Fruit fly (Drosophila melanogaster): ENCODE data around the gene CG13893.

Gene CG13893

DNA sequence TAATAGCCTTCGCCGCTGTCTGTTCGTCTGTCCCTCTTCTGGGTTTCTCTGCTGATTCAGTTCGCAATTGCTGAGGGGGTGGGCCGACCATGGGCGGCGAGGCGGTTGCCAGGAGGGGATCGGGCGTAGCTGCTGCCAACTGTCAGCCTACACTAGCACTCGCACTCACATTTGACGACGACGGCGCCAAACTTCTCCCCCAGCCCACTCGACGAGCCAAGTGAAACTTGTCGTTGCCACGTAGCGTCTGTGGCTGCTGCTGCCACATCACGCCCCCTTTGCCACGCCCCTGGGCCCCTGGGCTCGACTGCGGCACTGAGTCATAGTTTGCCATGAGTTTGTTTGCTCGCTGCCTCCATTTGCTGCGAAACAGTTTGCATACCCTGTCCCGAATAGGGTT is 46.5 kb downstream of the CG13893 start:
- TF ChIP-seq CG6854 (GFP tag; optimal IDR thresholded peaks at IDR 0.05): no peak
- peak; percentile 67 for TF ChIP-seq CG4318 (GFP tag; optimal IDR thresholded peaks at IDR 0.05)
- no peak for TF ChIP-seq vri (GFP tag; optimal IDR thresholded peaks at IDR 0.05)
- TF ChIP-seq CG11762 (GFP tag; optimal IDR thresholded peaks at IDR 0.05; ENCODE audit: insufficient read depth): peak; percentile 42
- peak; percentile 69 for TF ChIP-seq CG6792 (GFP tag; optimal IDR thresholded peaks at IDR 0.05)
- TF ChIP-seq CG8632 (GFP tag; optimal IDR thresholded peaks at IDR 0.05): peak; percentile 51
- peak; percentile 31 for TF ChIP-seq CG9139 (GFP tag; optimal IDR thresholded peaks at IDR 0.05)
- TF ChIP-seq CG10631 (GFP tag; optimal IDR thresholded peaks at IDR 0.05): peak; percentile 15
- TF ChIP-seq CG8319 (GFP tag; optimal IDR thresholded peaks at IDR 0.05): no peak
- peak; percentile 49 for TF ChIP-seq Eip78C (GFP tag)
- peak; percentile 82 for TF ChIP-seq CG7368 (GFP tag; optimal IDR thresholded peaks at IDR 0.05)
- TF ChIP-seq Sox14 (GFP tag; optimal IDR thresholded peaks at IDR 0.05): peak; percentile 56
- peak; percentile 77 for TF ChIP-seq Hr4 (GFP tag; optimal IDR thresholded peaks at IDR 0.05)
- TF ChIP-seq CG10669 (GFP tag; optimal IDR thresholded peaks at IDR 0.05): peak; percentile 67
- TF ChIP-seq CG11902 (GFP tag; optimal IDR thresholded peaks at IDR 0.05): peak; percentile 18
- TF ChIP-seq Gug (GFP tag; IDR thresholded peaks at IDR 0.05): peak; percentile 79
- peak; percentile 61 for TF ChIP-seq achi (GFP tag; optimal IDR thresholded peaks at IDR 0.05)
- peak; percentile 59 for TF ChIP-seq fd59A (GFP tag; optimal IDR thresholded peaks at IDR 0.05)
- peak; percentile 73 for TF ChIP-seq CG1621 (tag; optimal IDR thresholded peaks at IDR 0.05)
- TF ChIP-seq CG15336 (GFP tag; IDR thresholded peaks at IDR 0.05): peak; percentile 84
- TF ChIP-seq Eip75B (GFP tag; optimal IDR thresholded peaks at IDR 0.05): peak; percentile 57
- peak; percentile 77 for TF ChIP-seq CG32006 (GFP tag; optimal IDR thresholded peaks at IDR 0.05)
- TF ChIP-seq spab (GFP tag; optimal IDR thresholded peaks at IDR 0.05): peak; percentile 61
- peak; percentile 19 for TF ChIP-seq dsx (GFP tag; optimal IDR thresholded peaks at IDR 0.05; ENCODE audit: poor library complexity, severe bottlenecking)
- no peak for TF ChIP-seq Hr38 (GFP tag; optimal IDR thresholded peaks at IDR 0.05)
- TF ChIP-seq CG31627 (GFP tag; optimal IDR thresholded peaks at IDR 0.05): peak; percentile 71
- TF ChIP-seq net (GFP tag; optimal IDR thresholded peaks at IDR 0.05): peak; percentile 74
- no peak for TF ChIP-seq Blimp-1 (GFP tag; optimal IDR thresholded peaks at IDR 0.05)
- peak; percentile 71 for TF ChIP-seq Hr39 (GFP tag; optimal IDR thresholded peaks at IDR 0.05)
- TF ChIP-seq CG6808 (GFP tag; optimal IDR thresholded peaks at IDR 0.05): peak; percentile 41
- peak; percentile 65 for TF ChIP-seq cyc (GFP tag; optimal IDR thresholded peaks at IDR 0.05)
- TF ChIP-seq Smox (GFP tag; optimal IDR thresholded peaks at IDR 0.05): peak; percentile 41
- peak; percentile 60 for TF ChIP-seq Met (GFP tag; optimal IDR thresholded peaks at IDR 0.05)
- TF ChIP-seq CG11294 (GFP tag; IDR thresholded peaks at IDR 0.05): peak; percentile 70
- peak; percentile 66 for TF ChIP-seq CG34406 (GFP tag; optimal IDR thresholded peaks at IDR 0.05)
- no peak for TF ChIP-seq fd85E (GFP tag; optimal IDR thresholded peaks at IDR 0.05)
- TF ChIP-seq CG6276 (GFP tag; optimal IDR thresholded peaks at IDR 0.05): peak; percentile 45
- TF ChIP-seq Ets96B (tag; optimal IDR thresholded peaks at IDR 0.05): peak; percentile 57
- TF ChIP-seq esn (GFP tag; optimal IDR thresholded peaks at IDR 0.05): peak; percentile 51
- no peak for TF ChIP-seq svp (GFP tag)
- peak; percentile 84 for TF ChIP-seq CG6163 (GFP tag; IDR thresholded peaks at IDR 0.05)
- peak; percentile 26 to 47 for TF ChIP-seq ss (GFP tag; optimal IDR thresholded peaks at IDR 0.05)
- TF ChIP-seq pdm3 (GFP tag; optimal IDR thresholded peaks at IDR 0.05): peak; percentile 65
- peak; percentile 63 for TF ChIP-seq Lpt (GFP tag; optimal IDR thresholded peaks at IDR 0.05)
- peak; percentile 80 for TF ChIP-seq eg (GFP tag; IDR thresholded peaks at IDR 0.05)
- TF ChIP-seq topi (GFP tag; optimal IDR thresholded peaks at IDR 0.05): peak; percentile 22
- peak; percentile 48 for TF ChIP-seq Sox15 (GFP tag; optimal IDR thresholded peaks at IDR 0.05)
- peak; percentile 72 for TF ChIP-seq CG3919 (GFP tag; optimal IDR thresholded peaks at IDR 0.05)
- TF ChIP-seq acj6 (GFP tag; optimal IDR thresholded peaks at IDR 0.05): peak; percentile 69
- peak; percentile 81 for TF ChIP-seq CG8119 (GFP tag; IDR thresholded peaks at IDR 0.05)
- TF ChIP-seq salr (GFP tag; optimal IDR thresholded peaks at IDR 0.05): peak; percentile 47 to 49
- TF ChIP-seq Eip93F (GFP tag; optimal IDR thresholded peaks at IDR 0.05): no peak

All from whole organism, prepupa.